Fruit fly (Drosophila melanogaster): ENCODE measurements around the gene Orc5.

Orc5 gene

DNA sequence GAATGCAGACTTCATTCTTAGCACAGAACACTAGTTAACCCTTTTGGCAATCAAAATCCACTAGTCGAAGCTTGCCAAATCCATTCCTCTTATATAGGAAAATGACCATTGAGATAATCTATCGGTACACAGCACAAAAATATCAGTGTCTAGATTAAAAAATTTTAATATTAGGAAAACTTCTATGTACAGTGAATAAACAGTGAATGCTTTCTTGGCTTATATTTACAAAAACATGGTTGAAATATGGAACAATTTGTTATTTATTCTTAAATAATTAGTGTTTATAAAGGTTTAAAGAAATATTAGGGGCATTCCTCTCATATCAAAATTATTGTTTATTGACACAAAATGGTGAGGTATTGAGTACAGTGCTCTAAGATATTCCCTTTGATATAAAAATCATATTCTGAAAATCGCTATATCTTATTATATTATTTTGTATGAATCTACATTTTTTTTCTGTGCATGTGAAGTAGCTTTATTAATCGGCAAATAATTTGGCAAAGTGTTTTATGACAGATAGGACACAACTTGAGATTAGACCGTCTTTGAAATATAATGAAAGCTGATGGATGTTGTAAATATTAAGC is 14.2 kb downstream of the Orc5 start, which contains the start of gene CG33306:
TSS of gene CG33306 (minus strand) at position 51 of the 593 bp plus-strand sequence.
- peak; percentile 43 for TF ChIP-seq CG11617 (GFP tag; optimal IDR thresholded peaks at IDR 0.05)
- TF ChIP-seq toe (GFP tag; optimal IDR thresholded peaks at IDR 0.05) = no peak
- no peak for TF ChIP-seq kay (GFP tag; ENCODE audit: borderline replicate concordance)
- TF ChIP-seq CG14711 (tag; optimal IDR thresholded peaks at IDR 0.05) = peak; percentile 22
- no peak for TF ChIP-seq bab1 (GFP tag; optimal IDR thresholded peaks at IDR 0.05)
- no peak for TF ChIP-seq Crg-1 (GFP tag; optimal IDR thresholded peaks at IDR 0.05)
- TF ChIP-seq cic (GFP tag; optimal IDR thresholded peaks at IDR 0.05) = no peak
- TF ChIP-seq CG7101 (tag; optimal IDR thresholded peaks at IDR 0.05) = peak; percentile 44
- no peak for TF ChIP-seq pad (GFP tag; optimal IDR thresholded peaks at IDR 0.05)
- TF ChIP-seq CG12768 (GFP tag; optimal IDR thresholded peaks at IDR 0.05) = no peak
- TF ChIP-seq ovo (GFP tag; optimal IDR thresholded peaks at IDR 0.05) = no peak
- TF ChIP-seq Clk (GFP tag; optimal IDR thresholded peaks at IDR 0.05) = no peak
- no peak for TF ChIP-seq Hr96 (GFP tag; optimal IDR thresholded peaks at IDR 0.05)
- peak; percentile 5 for TF ChIP-seq CG7045 (GFP tag; optimal IDR thresholded peaks at IDR 0.05)
- peak; percentile 54 for TF ChIP-seq CG33017 (tag; optimal IDR thresholded peaks at IDR 0.05)
- no peak for TF ChIP-seq CG1620 (GFP tag; optimal IDR thresholded peaks at IDR 0.05)
- no peak for TF ChIP-seq Mnt (GFP tag; optimal IDR thresholded peaks at IDR 0.05)
- no peak for TF ChIP-seq CG5204 (GFP tag; optimal IDR thresholded peaks at IDR 0.05)

DNA sequence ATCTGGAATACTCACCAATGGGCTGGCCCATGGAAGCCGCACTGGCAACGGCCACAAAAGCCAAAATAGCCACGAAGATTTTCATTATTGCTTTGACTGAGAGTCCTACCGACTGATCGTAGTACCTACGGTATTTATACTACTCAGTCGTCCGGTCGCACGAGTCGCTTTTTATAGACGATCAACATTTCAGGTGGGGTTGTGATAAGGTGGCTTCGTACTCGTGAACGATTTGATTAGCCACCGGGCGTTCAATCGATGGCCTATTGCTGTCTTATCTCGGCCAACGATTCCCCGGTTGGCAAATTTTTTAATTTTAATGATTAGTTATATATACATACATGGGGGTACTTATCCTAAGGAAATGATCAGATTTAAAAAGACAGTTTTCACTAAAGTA is 15.5 kb downstream of the Orc5 start, which contains the start of gene CG8997:
TSS of gene CG8997 (minus strand) at position 148 of the 400 bp plus-strand sequence.
- TF ChIP-seq CG14711 (tag; optimal IDR thresholded peaks at IDR 0.05) (no peak), Crg-1 (GFP tag; optimal IDR thresholded peaks at IDR 0.05) (no peak), Mnt (GFP tag; optimal IDR thresholded peaks at IDR 0.05) (peak; percentile 23), CG1620 (GFP tag; optimal IDR thresholded peaks at IDR 0.05) (no peak), Clk (GFP tag; optimal IDR thresholded peaks at IDR 0.05) (no peak), Hr96 (GFP tag; optimal IDR thresholded peaks at IDR 0.05) (no peak), CG5204 (GFP tag; optimal IDR thresholded peaks at IDR 0.05) (no peak), cnc (optimal IDR thresholded peaks at IDR 0.05) (no peak), kay (GFP tag; ENCODE audit: borderline replicate concordance) (peak; percentile 75), CG7045 (GFP tag; optimal IDR thresholded peaks at IDR 0.05) (no peak), CG12768 (GFP tag; optimal IDR thresholded peaks at IDR 0.05) (peak; percentile 1), cic (GFP tag; optimal IDR thresholded peaks at IDR 0.05) (no peak)

dm6 chr2L:13846239-13846802 is 16.7 kb downstream of the Orc5 start, which contains the start of gene CG7916:
Gene CG7916 (plus strand): TSS chr2L:13846752.
- TF ChIP-seq Clk (GFP tag; optimal IDR thresholded peaks at IDR 0.05) = no peak
- no peak for TF ChIP-seq CG1620 (GFP tag; optimal IDR thresholded peaks at IDR 0.05)
- TF ChIP-seq toe (GFP tag; optimal IDR thresholded peaks at IDR 0.05) = no peak
- no peak for TF ChIP-seq CG5204 (GFP tag; optimal IDR thresholded peaks at IDR 0.05)
- peak; percentile 6 for TF ChIP-seq Hr96 (GFP tag; optimal IDR thresholded peaks at IDR 0.05)
- no peak for TF ChIP-seq bab1 (GFP tag; optimal IDR thresholded peaks at IDR 0.05)
- TF ChIP-seq CG11617 (GFP tag; optimal IDR thresholded peaks at IDR 0.05) = no peak
- TF ChIP-seq cnc (optimal IDR thresholded peaks at IDR 0.05) = no peak
- no peak for TF ChIP-seq ovo (GFP tag; optimal IDR thresholded peaks at IDR 0.05)
- TF ChIP-seq pad (GFP tag; optimal IDR thresholded peaks at IDR 0.05) = peak; percentile 17
- no peak for TF ChIP-seq Crg-1 (GFP tag; optimal IDR thresholded peaks at IDR 0.05)
- peak; percentile 30 for TF ChIP-seq CG12768 (GFP tag; optimal IDR thresholded peaks at IDR 0.05)
- TF ChIP-seq kay (GFP tag; ENCODE audit: borderline replicate concordance) = no peak
- TF ChIP-seq Mnt (GFP tag; optimal IDR thresholded peaks at IDR 0.05) = no peak
- no peak for TF ChIP-seq CG14711 (tag; optimal IDR thresholded peaks at IDR 0.05)
- TF ChIP-seq CG33017 (tag; optimal IDR thresholded peaks at IDR 0.05) = no peak
- TF ChIP-seq cic (GFP tag; optimal IDR thresholded peaks at IDR 0.05) = peak; percentile 54
- TF ChIP-seq CG7101 (tag; optimal IDR thresholded peaks at IDR 0.05) = no peak
- no peak for TF ChIP-seq tj (GFP tag; optimal IDR thresholded peaks at IDR 0.05)
- TF ChIP-seq CG7045 (GFP tag; optimal IDR thresholded peaks at IDR 0.05) = no peak

dm6 chr2L:13847625-13848024 is 18.0 kb downstream of the Orc5 start, which contains the start of gene CG7953:
Gene CG7953 (plus strand): TSS chr2L:13847925.
- TF ChIP-seq pad (GFP tag; optimal IDR thresholded peaks at IDR 0.05) (no peak), ovo (GFP tag; optimal IDR thresholded peaks at IDR 0.05) (no peak)

- TF ChIP-seq CG12768 (GFP tag; optimal IDR thresholded peaks at IDR 0.05) (no peak), CG5204 (GFP tag; optimal IDR thresholded peaks at IDR 0.05) (no peak)
These were observed 19.5 kb downstream of the Orc5 start, which contains the start of gene CG7968 for dm6 chr2L:13849125-13849524. Gene CG7968 (plus strand): TSS chr2L:13849400.

DNA sequence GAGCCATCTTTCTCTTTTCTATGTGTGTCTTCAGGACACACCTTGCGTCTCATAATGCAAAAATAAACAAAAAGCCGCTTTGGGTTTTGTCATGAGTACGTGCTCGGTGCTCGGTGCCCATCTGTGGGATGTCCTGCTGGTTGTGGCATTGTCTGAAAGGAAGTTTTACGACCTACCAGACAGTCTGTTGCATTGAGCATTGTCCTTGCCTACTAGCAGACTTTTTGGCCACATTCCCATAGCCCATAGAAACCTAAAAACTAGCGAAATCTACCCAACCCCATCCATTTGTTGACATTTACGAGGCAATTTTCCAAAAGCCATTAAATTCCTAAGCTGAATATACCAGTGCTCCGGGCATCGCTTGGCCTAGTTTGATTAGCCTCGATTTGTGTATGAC is 21.5 kb downstream of the Orc5 start:
- TF ChIP-seq CG5204 (GFP tag; optimal IDR thresholded peaks at IDR 0.05) (no peak), kay (GFP tag; ENCODE audit: borderline replicate concordance) (no peak), CG7045 (GFP tag; optimal IDR thresholded peaks at IDR 0.05) (no peak), CG33017 (tag; optimal IDR thresholded peaks at IDR 0.05) (no peak), CG14711 (tag; optimal IDR thresholded peaks at IDR 0.05) (no peak), Hr96 (GFP tag; optimal IDR thresholded peaks at IDR 0.05) (no peak), Clk (GFP tag; optimal IDR thresholded peaks at IDR 0.05) (no peak), pad (GFP tag; optimal IDR thresholded peaks at IDR 0.05) (no peak), Crg-1 (GFP tag; optimal IDR thresholded peaks at IDR 0.05) (no peak), CG11617 (GFP tag; optimal IDR thresholded peaks at IDR 0.05) (no peak), cnc (optimal IDR thresholded peaks at IDR 0.05) (no peak), Mnt (GFP tag; optimal IDR thresholded peaks at IDR 0.05) (no peak), CG12768 (GFP tag; optimal IDR thresholded peaks at IDR 0.05) (no peak), cic (GFP tag; optimal IDR thresholded peaks at IDR 0.05) (no peak)

All from whole organism, adult.